Fruit fly (Drosophila melanogaster): ENCODE results near the gene CG31091.

The CG31091 gene

DNA sequence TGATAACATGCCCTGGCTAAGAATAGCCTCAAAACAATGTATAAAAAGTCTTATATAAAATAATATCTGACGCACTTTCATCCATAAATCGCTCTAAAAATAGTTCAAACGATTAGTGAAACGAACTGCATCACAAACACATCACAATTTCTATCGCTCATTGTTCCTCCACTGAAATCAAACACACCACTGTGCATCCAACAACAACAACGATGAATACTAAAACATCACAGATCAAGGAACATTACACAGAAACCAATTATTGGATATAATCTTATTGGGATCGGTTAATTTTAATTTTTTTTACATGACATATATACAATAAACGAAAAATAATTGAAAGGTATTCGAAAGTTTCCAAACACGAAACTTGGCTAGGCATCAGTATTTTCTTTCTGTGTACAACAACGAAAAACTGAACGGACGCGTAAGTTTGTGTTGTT lies 20.4 kb upstream of the CG31091 start (continued):
- TF ChIP-seq CG11560 (tag; IDR thresholded peaks at IDR 0.05) (no peak), tin (GFP tag; optimal IDR thresholded peaks at IDR 0.05) (peak; percentile 78), zfh1 (GFP tag; IDR thresholded peaks at IDR 0.05) (no peak; the same call in 1 of the 3 replicates), psq (GFP tag; optimal IDR thresholded peaks at IDR 0.05) (no peak), CG17829 (tag; optimal IDR thresholded peaks at IDR 0.05) (peak; percentile 86), kni (GFP tag; optimal IDR thresholded peaks at IDR 0.05) (no peak), CG9727 (GFP tag; optimal IDR thresholded peaks at IDR 0.05) (peak; percentile 71), CG1832 (GFP tag; optimal IDR thresholded peaks at IDR 0.05) (no peak), D19A (tag; optimal IDR thresholded peaks at IDR 0.05) (peak; percentile 77), HmgD (GFP tag; optimal IDR thresholded peaks at IDR 0.05) (no peak), ranshi (GFP tag; IDR thresholded peaks at IDR 0.05) (peak; percentile 85; the same call in 1 of the 2 replicates), HLHmδ (GFP tag; optimal IDR thresholded peaks at IDR 0.05) (no peak), lola (GFP tag; optimal IDR thresholded peaks at IDR 0.05) (peak in 1 of 3 experiments; percentile 77), CG8765 (GFP tag; IDR thresholded peaks at IDR 0.05) (0 out of 2 replicates have a peak, but pooled peaks have one; percentile 24), CG10209 (GFP tag; optimal IDR thresholded peaks at IDR 0.05) (peak; percentile 54), CG2116 (GFP tag; optimal IDR thresholded peaks at IDR 0.05) (peak; percentile 21), dimm (GFP tag; IDR thresholded peaks at IDR 0.05) (peak; percentile 70), grn (GFP tag; optimal IDR thresholded peaks at IDR 0.05) (peak; percentile 18), ato (GFP tag; IDR thresholded peaks at IDR 0.05; ENCODE audit: partially characterized antibody) (no peak), CG16779 (GFP tag; IDR thresholded peaks at IDR 0.05) (no peak; the same call in 1 of the 2 replicates), CG30403 (GFP tag; optimal IDR thresholded peaks at IDR 0.05) (peak; percentile 78), lab (GFP tag; optimal IDR thresholded peaks at IDR 0.05) (peak; percentile 79), Drgx (GFP tag; IDR thresholded peaks at IDR 0.05) (peak; percentile 78), dm (GFP tag; optimal IDR thresholded peaks at IDR 0.05) (peak; percentile 40), CkIIα-i1 (GFP tag; IDR thresholded peaks at IDR 0.05) (no peak), CG17802 (tag; optimal IDR thresholded peaks at IDR 0.05) (no peak), HmgZ (tag; optimal IDR thresholded peaks at IDR 0.05) (peak; percentile 52), gem (tag; optimal IDR thresholded peaks at IDR 0.05) (peak; percentile 85), zfh2 (GFP tag; optimal IDR thresholded peaks at IDR 0.05) (peak; percentile 48), CG17385 (GFP tag; optimal IDR thresholded peaks at IDR 0.05) (peak; percentile 75), chm (GFP tag; IDR thresholded peaks at IDR 0.05) (no peak; the same call in 1 of the 2 replicates), Dip3 (GFP tag; optimal IDR thresholded peaks at IDR 0.05) (peak; percentile 64), seq (GFP tag; IDR thresholded peaks at IDR 0.05) (peak; percentile 68), Meics (GFP tag; optimal IDR thresholded peaks at IDR 0.05) (peak; percentile 75), CG2889 (GFP tag; IDR thresholded peaks at IDR 0.05) (no peak), Oaz (GFP tag; IDR thresholded peaks at IDR 0.05) (peak; percentile 63), Atf6 (GFP tag; IDR thresholded peaks at IDR 0.05) (peak; percentile 65; the same call in 1 of the 2 replicates), Bteb2 (GFP tag; optimal IDR thresholded peaks at IDR 0.05) (peak; percentile 43), Gsc (GFP tag; IDR thresholded peaks at IDR 0.05) (no peak), CG17359 (tag; optimal IDR thresholded peaks at IDR 0.05) (peak; percentile 89), CG10431 (GFP tag; optimal IDR thresholded peaks at IDR 0.05) (peak; percentile 26), sima (GFP tag; optimal IDR thresholded peaks at IDR 0.05) (no peak), org-1 (GFP tag; optimal IDR thresholded peaks at IDR 0.05) (peak; percentile 32), dati (GFP tag; IDR thresholded peaks at IDR 0.05) (no peak), CG6683 (GFP tag; optimal IDR thresholded peaks at IDR 0.05) (peak; percentile 51), Lhr (GFP tag; optimal IDR thresholded peaks at IDR 0.05) (peak; percentile 40), vvl (GFP tag; IDR thresholded peaks at IDR 0.05) (peak; percentile 91), CG32772 (GFP tag; IDR thresholded peaks at IDR 0.05) (peak; percentile 84), esg (GFP tag; conservative IDR thresholded peaks at IDR 0.05) (peak; percentile 66), Six4 (GFP tag; optimal IDR thresholded peaks at IDR 0.05) (peak; percentile 73), pum (GFP tag; optimal IDR thresholded peaks at IDR 0.05) (peak; percentile 53)
